Worm (Caenorhabditis elegans) whole organism, midembryonic: Measurements from ENCODE around the gene mam-5.
"Not testable (repeated sequence)": the region's sequence is repeated elsewhere in the genome, so short reads cannot be mapped to it uniquely, and the experiment has no call there.

Experiments used
- T22C8.4 ChIP-seq: fragments of 200-800 bp; sonication (Bioruptor generic); IDR thresholded peaks from 2 replicates; pipeline ENCODE4 v1.3.6; 2022; ENCODE audit warnings: missing genetic modification characterization, missing compliant biosample characterization
- cog-1 ChIP-seq: sonication (generic microtip); optimal IDR thresholded peaks from 2 replicates; lab custom pipeline; 2016; ENCODE audit warnings: missing genetic modification characterization, missing compliant biosample characterization
- flt-1 ChIP-seq: fragments of 200-800 bp; sonication (Bioruptor generic); IDR thresholded peaks from 2 replicates; pipeline ENCODE4 v1.3.6; 2022; ENCODE audit warnings: missing genetic modification characterization, missing compliant biosample characterization
- klf-2 ChIP-seq: fragments of 200-800 bp; sonication (Bioruptor generic); conservative IDR thresholded peaks from 2 replicates; pipeline ENCODE4 v1.3.6; 2022; ENCODE audit warnings: missing genetic modification reagents, missing genetic modification characterization, missing compliant biosample characterization
- med-1 ChIP-seq: sonication (generic microtip); optimal IDR thresholded peaks from 2 replicates; lab custom pipeline; 2017; ENCODE audit warnings: missing genetic modification characterization, mild to moderate bottlenecking, missing compliant biosample characterization, antibody characterized with exemption, missing genetic modification reagents; ENCODE audit not compliant: insufficient read depth
- ref-1 ChIP-seq: fragments of 200-800 bp; sonication (Bioruptor generic); conservative IDR thresholded peaks from 2 replicates; pipeline ENCODE4 v1.3.6; 2022; ENCODE audit warnings: missing genetic modification reagents, missing genetic modification characterization, missing compliant biosample characterization
- tab-1 ChIP-seq: fragments of 200-800 bp; sonication (Bioruptor generic); IDR thresholded peaks from 2 replicates; pipeline ENCODE4 v1.3.6; 2022; ENCODE audit warnings: missing genetic modification characterization, missing compliant biosample characterization
- ztf-23 ChIP-seq: fragments of 200-800 bp; sonication (Bioruptor generic); IDR thresholded peaks from 2 replicates; pipeline ENCODE4 v1.3.6; 2022; ENCODE audit warnings: missing genetic modification reagents, missing genetic modification characterization, missing compliant biosample characterization
- ztf-29 ChIP-seq: fragments of 200-800 bp; sonication (Bioruptor generic); IDR thresholded peaks from 2 replicates; pipeline ENCODE4 v1.3.6; 2022; ENCODE audit warnings: missing genetic modification reagents, missing genetic modification characterization, missing compliant biosample characterization

mam-5 gene

DNA sequence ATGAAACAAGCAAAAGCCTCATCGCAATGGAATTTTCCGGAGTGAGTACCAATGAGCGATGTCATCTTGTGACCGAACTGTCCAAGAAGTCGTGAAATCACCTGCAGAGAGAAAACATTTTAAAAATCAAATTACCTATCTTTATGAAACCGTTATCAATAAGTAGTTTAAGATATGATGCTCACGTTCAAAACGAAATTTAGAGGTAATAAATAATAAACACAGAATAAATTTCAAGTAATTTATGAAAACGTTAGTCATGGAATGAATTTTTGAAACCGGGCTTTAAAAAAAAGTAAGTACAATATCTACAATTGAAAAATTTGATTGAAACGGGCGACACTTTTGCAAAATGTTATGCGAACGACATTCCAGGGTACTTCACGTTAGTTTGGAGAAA lies 35.2 kb downstream of the mam-5 start, which contains the start of gene C27H6.8:
TSS of gene C27H6.8 (minus strand) at position 101 of the 400 bp plus-strand sequence.
- TF ChIP-seq klf-2 (GFP tag; lab: Robert Waterston, UW) (no peak), flt-1 (GFP tag; lab: Robert Waterston, UW) (no peak), tab-1 (no peak), ztf-29 (GFP tag; lab: Robert Waterston, UW) (no peak), ztf-23 (GFP tag; lab: Robert Waterston, UW) (no peak), cog-1 (tag; lab: Kevin White, UChicago) (no peak), med-1 (GFP tag; lab: Kevin White, UChicago) (no peak)

DNA sequence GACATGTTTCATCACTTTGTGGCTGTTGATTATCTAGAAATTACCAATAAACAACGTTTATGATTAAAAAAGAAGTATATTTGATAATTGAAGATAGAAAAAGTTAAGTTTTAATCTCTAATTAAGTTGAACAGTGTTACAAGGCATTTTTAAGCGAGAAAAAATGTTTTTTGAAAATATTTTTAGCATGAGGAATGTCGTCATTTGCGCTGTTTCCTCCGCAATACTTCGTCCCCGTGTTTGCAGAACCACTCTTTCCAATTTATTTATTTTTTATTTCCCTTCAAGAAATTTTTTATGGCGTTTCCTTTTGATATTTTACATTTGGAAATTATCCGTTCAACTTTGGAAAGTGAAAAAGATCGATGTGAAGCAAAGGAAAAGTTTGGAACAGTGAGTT lies 39.1 kb downstream of the mam-5 start, which contains the start of the genes rde-1 and trpp-6:
TSS of gene rde-1 (minus strand) at position 33 of the 400 bp plus-strand sequence.
TSS of gene trpp-6 (plus strand) at position 286 of the 400 bp plus-strand sequence.
- no peak for TF ChIP-seq med-1 (GFP tag; lab: Kevin White, UChicago)
- TF ChIP-seq T22C8.4 = no peak
- no peak for TF ChIP-seq ztf-23 (GFP tag; lab: Robert Waterston, UW)
- TF ChIP-seq ref-1 (GFP tag; lab: Robert Waterston, UW) = no peak
- no peak for TF ChIP-seq flt-1 (GFP tag; lab: Robert Waterston, UW)
- no peak for TF ChIP-seq tab-1
- TF ChIP-seq ztf-29 (GFP tag; lab: Robert Waterston, UW) = no peak
- TF ChIP-seq cog-1 (tag; lab: Kevin White, UChicago) = no peak
- TF ChIP-seq klf-2 (GFP tag; lab: Robert Waterston, UW) = no peak

DNA sequence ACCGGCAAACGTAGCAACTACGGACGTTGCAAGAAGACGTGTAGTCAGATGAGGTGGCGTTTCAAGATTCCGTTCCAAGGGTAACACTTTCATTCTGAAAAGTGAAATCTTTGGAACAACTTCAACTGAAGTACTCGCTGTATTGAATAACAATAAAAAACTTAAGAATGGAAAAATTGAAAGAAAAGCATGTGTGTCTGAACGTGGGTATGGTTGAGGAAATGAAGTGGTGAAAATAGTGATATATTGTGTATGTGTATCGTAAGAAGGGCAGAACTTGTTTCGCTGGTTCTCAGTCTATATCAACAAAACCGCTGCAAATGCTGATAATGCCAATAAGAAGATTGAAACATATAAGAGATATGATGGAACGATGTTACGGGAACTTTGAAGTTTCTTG lies 43.3 kb downstream of the mam-5 start, which contains the start of gene K08H10.6:
TSS of gene K08H10.6 (minus strand) at position 101 of the 400 bp plus-strand sequence.
- TF ChIP-seq klf-2 (GFP tag; lab: Robert Waterston, UW) (no peak), ztf-29 (GFP tag; lab: Robert Waterston, UW) (no peak), tab-1 (no peak), T22C8.4 (no peak), cog-1 (tag; lab: Kevin White, UChicago) (no peak), ztf-23 (GFP tag; lab: Robert Waterston, UW) (no peak), med-1 (GFP tag; lab: Kevin White, UChicago) (no peak), ref-1 (GFP tag; lab: Robert Waterston, UW) (no peak), flt-1 (GFP tag; lab: Robert Waterston, UW) (no peak)

DNA sequence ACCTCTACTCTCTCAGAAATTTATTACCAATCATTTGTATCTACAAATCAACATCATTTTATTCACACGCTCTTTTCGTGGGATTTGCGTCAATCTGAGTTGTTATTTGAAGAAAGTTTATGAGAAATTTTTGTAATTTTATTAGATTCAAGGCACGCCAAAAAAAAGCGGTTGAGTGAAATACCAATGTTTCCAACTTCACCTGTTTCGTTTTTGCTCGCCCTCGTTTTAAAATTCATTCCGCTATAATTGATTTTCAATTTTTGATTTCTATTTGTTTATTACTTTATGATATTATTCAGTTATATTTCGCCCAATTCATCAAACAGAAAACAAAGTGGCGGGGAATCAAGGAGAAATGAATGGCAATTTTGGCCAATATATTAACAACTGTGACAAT lies 48.3 kb downstream of the mam-5 start, which contains the start of gene K08H10.10:
TSS of gene K08H10.10 (plus strand) at position 301 of the 400 bp plus-strand sequence.
- TF ChIP-seq ztf-29 (GFP tag; lab: Robert Waterston, UW) (no peak), tab-1 (no peak), ref-1 (GFP tag; lab: Robert Waterston, UW) (no peak), cog-1 (tag; lab: Kevin White, UChicago) (no peak)

DNA sequence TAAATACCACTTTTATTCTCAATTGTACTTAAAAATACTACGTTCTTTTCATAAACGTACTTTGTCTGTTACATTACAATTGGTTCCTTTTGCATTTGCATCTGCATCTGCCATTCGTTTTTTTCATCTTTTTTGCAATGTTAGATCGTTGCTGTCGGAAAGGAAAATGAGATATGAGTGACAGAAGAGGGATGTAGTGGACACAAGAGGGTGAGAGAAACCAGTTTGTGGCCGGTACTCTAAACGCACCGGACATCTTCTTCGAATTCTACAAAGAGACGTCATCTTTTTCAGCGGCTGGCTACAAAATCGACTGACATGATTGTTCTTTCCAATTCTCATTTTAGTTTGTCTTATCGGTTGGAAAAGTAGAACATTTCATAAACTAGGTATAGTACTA lies 50.2 kb downstream of the mam-5 start:
- TF ChIP-seq klf-2 (GFP tag; lab: Robert Waterston, UW) (no peak), flt-1 (GFP tag; lab: Robert Waterston, UW) (no peak), ztf-29 (GFP tag; lab: Robert Waterston, UW) (no peak)

DNA sequence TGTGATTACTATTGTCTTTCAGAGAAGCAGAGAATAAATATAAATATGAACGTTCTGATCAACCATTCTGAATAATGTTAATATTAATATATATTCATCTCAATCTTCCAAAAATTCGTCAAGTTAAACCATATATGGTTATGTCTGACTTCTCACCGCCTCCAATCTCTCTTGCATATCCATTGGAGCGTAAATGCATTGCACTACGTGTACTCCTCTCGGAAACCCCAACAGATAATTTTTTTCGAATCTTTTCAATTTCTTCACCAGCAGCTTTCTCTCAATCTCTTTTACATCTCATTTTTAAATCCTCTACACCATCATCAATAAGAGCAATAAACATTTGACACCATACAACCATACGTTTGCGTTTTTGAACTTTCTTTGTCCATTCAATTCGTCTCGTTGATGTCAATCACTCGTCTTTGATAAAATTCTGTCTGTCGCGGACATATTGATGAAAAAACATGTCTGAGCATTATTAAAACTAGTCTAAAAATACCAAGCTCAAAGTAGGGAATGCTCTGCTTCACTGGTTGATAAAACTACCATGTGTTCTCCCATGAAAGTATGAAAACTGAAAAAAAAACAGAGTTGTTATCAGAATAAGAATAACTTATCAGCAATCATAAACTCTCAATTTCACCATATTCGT lies 50.9 kb downstream of the mam-5 start:
- TF ChIP-seq ztf-29 (GFP tag; lab: Robert Waterston, UW) (no peak), ztf-23 (GFP tag; lab: Robert Waterston, UW) (0 out of 2 replicates have a peak, but pooled peaks have one; percentile 21), med-1 (GFP tag; lab: Kevin White, UChicago) (no peak), klf-2 (GFP tag; lab: Robert Waterston, UW) (no peak), cog-1 (tag; lab: Kevin White, UChicago) (no peak)

DNA sequence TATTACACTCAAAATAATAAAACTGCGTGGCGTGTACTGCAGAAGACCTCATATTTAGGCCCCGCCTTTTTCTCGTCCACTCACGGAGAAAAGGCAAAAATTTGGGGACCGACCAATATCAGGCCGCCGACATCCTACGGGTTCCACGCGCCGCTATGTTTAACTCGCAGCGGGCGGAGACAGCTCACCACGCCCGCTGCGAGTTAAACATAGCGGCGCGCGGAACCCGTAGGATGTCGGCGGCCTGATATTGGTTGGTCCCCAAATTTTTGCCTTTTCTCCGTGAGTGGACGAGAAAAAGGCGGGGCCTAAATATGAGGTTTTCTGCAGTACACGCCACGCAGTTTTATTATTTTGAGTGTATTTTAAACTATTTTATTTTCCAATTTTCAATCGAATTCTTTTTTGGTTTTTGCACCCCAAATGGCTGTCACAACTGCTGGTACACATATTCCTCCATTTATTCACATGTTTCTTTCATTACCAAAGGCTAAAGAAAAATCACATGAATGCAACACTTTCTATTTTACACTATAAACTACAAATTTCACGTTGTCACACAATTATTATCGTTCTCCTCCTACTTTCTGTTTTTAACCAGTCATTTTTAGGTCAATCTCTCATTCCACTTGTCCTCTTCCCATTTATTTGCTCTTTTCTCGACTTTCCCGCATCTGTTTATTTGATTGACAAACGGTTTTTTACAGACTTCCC lies 51.7 kb downstream of the mam-5 start, which contains the start of gene uda-1:
TSS of gene uda-1 (plus strand) at position 708 of the 714 bp plus-strand sequence.
- not testable (repeated sequence) for TF ChIP-seq ztf-29 (GFP tag; lab: Robert Waterston, UW); T22C8.4; tab-1

DNA sequence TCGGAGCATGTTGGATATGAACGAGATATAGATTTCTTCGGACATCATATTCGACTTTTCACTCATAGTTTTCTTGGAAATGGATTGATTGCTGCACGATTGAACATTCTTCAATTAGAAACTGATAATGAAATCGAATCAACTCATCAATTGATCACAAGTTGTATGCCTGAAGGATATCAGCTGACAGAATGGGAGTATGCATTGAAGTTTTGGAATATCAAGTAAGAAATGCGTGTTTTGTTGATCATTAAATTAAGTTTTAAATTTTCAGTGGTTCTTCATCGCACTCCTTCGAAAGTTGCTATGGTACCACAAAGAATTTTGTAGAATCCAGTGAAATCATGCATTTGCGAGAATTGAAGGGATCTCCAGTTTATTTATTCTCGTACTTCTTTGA lies 53.9 kb downstream of the mam-5 start:
- TF ChIP-seq T22C8.4 (no peak), klf-2 (GFP tag; lab: Robert Waterston, UW) (no peak), cog-1 (tag; lab: Kevin White, UChicago) (no peak), flt-1 (GFP tag; lab: Robert Waterston, UW) (no peak), ref-1 (GFP tag; lab: Robert Waterston, UW) (no peak), ztf-23 (GFP tag; lab: Robert Waterston, UW) (no peak)
